Worm (Caenorhabditis elegans) whole organism, L4/young adult: Measurements from ENCODE around the gene B0272.4.

Experiments used
- W03F9.2 ChIP-seq: fragments of 150-350 bp; optimal IDR thresholded peaks from 2 replicates; lab custom pipeline; 2014; ENCODE audit warnings: missing biosample characterization, missing genetic modification characterization
- dao-5 ChIP-seq: sonication (generic microtip); optimal IDR thresholded peaks from 2 replicates; lab custom pipeline; 2016; ENCODE audit warnings: missing genotype, missing genetic modification characterization, moderate library complexity, missing compliant biosample characterization
- him-1 ChIP-seq: sonication (generic microtip); optimal IDR thresholded peaks from 2 replicates; lab custom pipeline; 2016; ENCODE audit warnings: missing genotype, missing genetic modification reagents, missing genetic modification characterization, missing compliant biosample characterization

- TF ChIP-seq him-1 (tag; lab: Kevin White, UChicago), result no peak
- TF ChIP-seq dao-5 (tag; lab: Kevin White, UChicago), result no peak
- TF ChIP-seq W03F9.2 (tag; lab: Kevin White, UChicago), result no peak
Measured at ce11 chrX:9402464-9402863, 25.8 kb upstream of the B0272.4 start.
